ENCODE assay signal across 1 fruit fly cellular context in genomic region chr3R:19641058-19641457, dm6.
TF ChIP-seq lines count a peak whose summit lies in the region.

No protein-coding gene starts in this region.

TF ChIP-seq in whole organism, embryonic, 481 proteins besides CTCF, POLR2A, EP300 and RAD21 (continued from another document):
- TF ChIP-seq PHDP (tag; optimal IDR thresholded peaks at IDR 0.05; lab: Kevin White, UChicago) (peak; percentile 33), usp (GFP tag; optimal IDR thresholded peaks at IDR 0.05; lab: Kevin White, UChicago) (no peak), CG14014 (GFP tag; IDR thresholded peaks at IDR 0.05; lab: Robert Waterston, UW) (0 out of 2 replicates have a peak, but pooled peaks have one; percentile 4), MTF-1 (GFP tag; optimal IDR thresholded peaks at IDR 0.05; lab: Kevin White, UChicago; ENCODE audit: borderline replicate concordance) (peak; percentile 39), CG10959 (GFP tag; IDR thresholded peaks at IDR 0.05; lab: Robert Waterston, UW) (no peak), sna (GFP tag; IDR thresholded peaks at IDR 0.05; lab: Robert Waterston, UW; ENCODE audit: partially characterized antibody) (peak; percentile 58; the same call in 1 of the 2 replicates), Dbx (GFP tag; IDR thresholded peaks at IDR 0.05; lab: Robert Waterston, UW) (0 out of 3 replicates have a peak, but pooled peaks have one; percentile 33), Max (GFP tag; optimal IDR thresholded peaks at IDR 0.05; lab: Kevin White, UChicago) (peak; percentile 4), CG6813 (GFP tag; optimal IDR thresholded peaks at IDR 0.05; lab: Kevin White, UChicago) (peak; percentile 4), CG13894 (tag; optimal IDR thresholded peaks at IDR 0.05; lab: Kevin White, UChicago) (peak; percentile 11), CG11695 (GFP tag; IDR thresholded peaks at IDR 0.05; lab: Robert Waterston, UW) (peak; percentile 17; the same call in 1 of the 3 replicates), Sry-β (GFP tag; optimal IDR thresholded peaks at IDR 0.05; lab: Kevin White, UChicago) (no peak), chinmo (GFP tag; IDR thresholded peaks at IDR 0.05; lab: Robert Waterston, UW; ENCODE audit: partially characterized antibody) (peak; percentile 94; the same call in 3 of the 4 replicates), HmgZ (tag; optimal IDR thresholded peaks at IDR 0.05; lab: Kevin White, UChicago) (peak; percentile 8), oc (tag; optimal IDR thresholded peaks at IDR 0.05; lab: Kevin White, UChicago) (no peak), CG17385 (GFP tag; optimal IDR thresholded peaks at IDR 0.05; lab: Kevin White, UChicago) (peak; percentile 42), abd-A (tag; optimal IDR thresholded peaks at IDR 0.05; lab: Kevin White, UChicago) (peak; percentile 16), Adf1 (GFP tag; IDR thresholded peaks at IDR 0.05; lab: Robert Waterston, UW) (peak; percentile 25; the same call in 1 of the 2 replicates), cg (GFP tag; optimal IDR thresholded peaks at IDR 0.05; lab: Kevin White, UChicago) (peak; percentile 66), Dref (GFP tag; IDR thresholded peaks at IDR 0.05; lab: Robert Waterston, UW) (0 out of 2 replicates have a peak, but pooled peaks have one; percentile 22), GATAe (GFP tag; conservative IDR thresholded peaks at IDR 0.05; lab: Robert Waterston, UW) (no peak), twi (tag; optimal IDR thresholded peaks at IDR 0.05; lab: Kevin White, UChicago) (peak; percentile 13), scrt (GFP tag; optimal IDR thresholded peaks at IDR 0.05; lab: Kevin White, UChicago) (peak; percentile 8), salm (tag; optimal IDR thresholded peaks at IDR 0.05; lab: Kevin White, UChicago) (no peak), CG1602 (GFP tag; optimal IDR thresholded peaks at IDR 0.05; lab: Kevin White, UChicago) (no peak), lbe (GFP tag; optimal IDR thresholded peaks at IDR 0.05; lab: Kevin White, UChicago) (no peak), vvl (GFP tag; IDR thresholded peaks at IDR 0.05; lab: Robert Waterston, UW) (peak; percentile 26; the same call in 1 of the 2 replicates), chm (GFP tag; IDR thresholded peaks at IDR 0.05; lab: Robert Waterston, UW) (peak; percentile 25; the same call in 1 of the 2 replicates), sr (GFP tag; IDR thresholded peaks at IDR 0.05; lab: Robert Waterston, UW) (peak; percentile 9; the same call in 1 of the 3 replicates), Rfx (GFP tag; IDR thresholded peaks at IDR 0.05; lab: Robert Waterston, UW) (peak; percentile 42; the same call in 1 of the 2 replicates), CG31365 (tag; optimal IDR thresholded peaks at IDR 0.05; lab: Kevin White, UChicago) (peak; percentile 5), bbx (GFP tag; IDR thresholded peaks at IDR 0.05; lab: Robert Waterston, UW; ENCODE audit: partially characterized antibody) (peak; percentile 55; the same call in 1 of the 2 replicates), tna (GFP tag; IDR thresholded peaks at IDR 0.05; lab: Robert Waterston, UW; ENCODE audit: partially characterized antibody) (peak; percentile 38; the same call in 1 of the 2 replicates), CG15696 (tag; optimal IDR thresholded peaks at IDR 0.05; lab: Kevin White, UChicago) (no peak), otp (GFP tag; IDR thresholded peaks at IDR 0.05; lab: Robert Waterston, UW) (0 out of 3 replicates have a peak, but pooled peaks have one; percentile 42), Dll (GFP tag; IDR thresholded peaks at IDR 0.05; lab: Robert Waterston, UW; ENCODE audit: partially characterized antibody) (peak; percentile 42; the same call in 2 of the 4 replicates), nom (GFP tag; optimal IDR thresholded peaks at IDR 0.05; lab: Kevin White, UChicago) (peak; percentile 59), unc-4 (GFP tag; IDR thresholded peaks at IDR 0.05; lab: Robert Waterston, UW; ENCODE audit: partially characterized antibody) (peak; percentile 33; the same call in 1 of the 2 replicates), knrl (GFP tag; IDR thresholded peaks at IDR 0.05; lab: Robert Waterston, UW; ENCODE audit: partially characterized antibody) (no peak), crol (GFP tag; IDR thresholded peaks at IDR 0.05; lab: Robert Waterston, UW) (peak; percentile 97), ftz-f1 (GFP tag; optimal IDR thresholded peaks at IDR 0.05; lab: Kevin White, UChicago) (peak; percentile 50), NFAT (GFP tag; IDR thresholded peaks at IDR 0.05; lab: Robert Waterston, UW) (peak; percentile 57), CG13287 (GFP tag; IDR thresholded peaks at IDR 0.05; lab: Robert Waterston, UW; ENCODE audit: partially characterized antibody) (peak; percentile 52), CG15601 (tag; optimal IDR thresholded peaks at IDR 0.05; lab: Kevin White, UChicago) (no peak), Trl (optimal IDR thresholded peaks at IDR 0.05; lab: Kevin White, UChicago) (peak; percentile 55 to 79), Trl (GFP tag; optimal IDR thresholded peaks at IDR 0.05; lab: Kevin White, UChicago) (no peak), Doc3 (GFP tag; IDR thresholded peaks at IDR 0.05; lab: Robert Waterston, UW; ENCODE audit: partially characterized antibody) (0 out of 3 replicates have a peak, but pooled peaks have one; percentile 40), E2f2 (GFP tag; IDR thresholded peaks at IDR 0.05; lab: Robert Waterston, UW) (0 out of 2 replicates have a peak, but pooled peaks have one; percentile 16), CG2678 (tag; optimal IDR thresholded peaks at IDR 0.05; lab: Kevin White, UChicago) (no peak), CG34224 (GFP tag; IDR thresholded peaks at IDR 0.05; lab: Robert Waterston, UW; ENCODE audit: partially characterized antibody) (peak; percentile 62), Jarid2 (GFP tag; optimal IDR thresholded peaks at IDR 0.05; lab: Kevin White, UChicago) (peak; percentile 62), Lim3 (GFP tag; IDR thresholded peaks at IDR 0.05; lab: Robert Waterston, UW) (no peak), zen2 (GFP tag; IDR thresholded peaks at IDR 0.05; lab: Robert Waterston, UW; ENCODE audit: partially characterized antibody) (no peak), repo (GFP tag; optimal IDR thresholded peaks at IDR 0.05; lab: Kevin White, UChicago) (no peak), Hr51 (GFP tag; optimal IDR thresholded peaks at IDR 0.05; lab: Kevin White, UChicago) (peak in 1 of 2 experiments; percentile 19), ato (GFP tag; IDR thresholded peaks at IDR 0.05; lab: Robert Waterston, UW; ENCODE audit: partially characterized antibody) (no peak), CG16813 (GFP tag; IDR thresholded peaks at IDR 0.05; lab: Robert Waterston, UW; ENCODE audit: partially characterized antibody) (no peak), rib (GFP tag; IDR thresholded peaks at IDR 0.05; lab: Robert Waterston, UW) (peak; percentile 49), wdn (GFP tag; IDR thresholded peaks at IDR 0.05; lab: Robert Waterston, UW) (0 out of 2 replicates have a peak, but pooled peaks have one; percentile 10), CG34376 (GFP tag; optimal IDR thresholded peaks at IDR 0.05; lab: Kevin White, UChicago) (peak; percentile 32), row (GFP tag; IDR thresholded peaks at IDR 0.05; lab: Robert Waterston, UW) (peak; percentile 16; the same call in 1 of the 3 replicates), CG5180 (GFP tag; optimal IDR thresholded peaks at IDR 0.05; lab: Kevin White, UChicago) (peak; percentile 42), Opbp (GFP tag; IDR thresholded peaks at IDR 0.05; lab: Robert Waterston, UW; ENCODE audit: partially characterized antibody) (0 out of 3 replicates have a peak, but pooled peaks have one; percentile 21), ham (GFP tag; IDR thresholded peaks at IDR 0.05; lab: Robert Waterston, UW) (no peak), CG12071 (GFP tag; optimal IDR thresholded peaks at IDR 0.05; lab: Kevin White, UChicago) (peak; percentile 23)
